Fruit fly (Drosophila melanogaster) S2 (cell line): ENCODE data around the gene CG13137.

Experiments
- CG8478 ChIP-seq: fragments of >200 bp; optimal IDR thresholded peaks from 2 replicates; lab custom pipeline; 2018
- CTCF ChIP-seq, 2 experiments: fragments of >200 bp; optimal IDR thresholded peaks; 2 replicates each; lab custom pipeline; 2018

- TF ChIP-seq CG8478 (lab: Kevin White, UChicago) (no peak), CTCF (optimal IDR thresholded peaks at IDR 0.05; lab: Kevin White, UChicago) (no peak)
Measured at dm6 chr2L:10146723-10147475, 25.6 kb upstream of the CG13137 start.
